Worm (Caenorhabditis elegans) whole organism, young adult: ENCODE data around the gene nhr-139.

Experiments used
- B0035.1 ChIP-seq: sonication (generic microtip); optimal IDR thresholded peaks from 2 replicates; lab custom pipeline; 2016; ENCODE audit warnings: missing genetic modification characterization, mild to moderate bottlenecking, missing compliant biosample characterization, missing genotype, missing genetic modification reagents
- B0261.1 ChIP-seq: sonication (generic microtip); optimal IDR thresholded peaks from 2 replicates; lab custom pipeline; 2016; ENCODE audit warnings: mild to moderate bottlenecking, missing genetic modification characterization, moderate library complexity, missing compliant biosample characterization
- C06A6.2 ChIP-seq: fragments of 200-800 bp; sonication (Bioruptor generic); conservative IDR thresholded peaks from 2 replicates; pipeline ENCODE4 v1.3.6; 2022; ENCODE audit warnings: missing genetic modification characterization, missing compliant biosample characterization
- D2030.7 ChIP-seq: fragments of 200-800 bp; sonication (Bioruptor generic); IDR thresholded peaks from 2 replicates; pipeline ENCODE4 v1.3.6; 2022; ENCODE audit warnings: missing genetic modification reagents, missing genetic modification characterization, missing compliant biosample characterization
- F23B12.7 ChIP-seq: sonication (generic microtip); optimal IDR thresholded peaks from 2 replicates; lab custom pipeline; 2017; ENCODE audit warnings: missing genetic modification characterization, mild to moderate bottlenecking, missing compliant biosample characterization, antibody characterized with exemption, moderate library complexity; ENCODE audit not compliant: insufficient read depth
- F33H1.4 ChIP-seq: fragments of 200-800 bp; sonication (Bioruptor generic); IDR thresholded peaks from 2 replicates; pipeline ENCODE4 v1.3.6; 2022; ENCODE audit warnings: missing genetic modification reagents, missing genetic modification characterization, missing compliant biosample characterization
- F49E8.2 ChIP-seq: sonication (generic microtip); optimal IDR thresholded peaks from 3 replicates; lab custom pipeline; 2017; ENCODE audit warnings: missing genetic modification characterization, mild to moderate bottlenecking, missing compliant biosample characterization, antibody characterized with exemption, moderate library complexity; ENCODE audit not compliant: insufficient read depth
- K11D2.4 ChIP-seq: fragments of 200-800 bp; sonication (Bioruptor generic); IDR thresholded peaks from 2 replicates; pipeline ENCODE4 v1.3.6; 2022; ENCODE audit warnings: missing genetic modification reagents, missing genetic modification characterization, missing compliant biosample characterization
- T07F8.4 ChIP-seq: sonication (generic microtip); optimal IDR thresholded peaks from 2 replicates; lab custom pipeline; 2016; ENCODE audit warnings: mild to moderate bottlenecking, missing genetic modification characterization, moderate library complexity, missing compliant biosample characterization
- T26A5.8 ChIP-seq: sonication (generic microtip); optimal IDR thresholded peaks from 2 replicates; lab custom pipeline; 2016; ENCODE audit warnings: missing genetic modification characterization, missing compliant biosample characterization
- Y53G8AR.9 ChIP-seq: fragments of 200-800 bp; sonication (Bioruptor generic); conservative IDR thresholded peaks from 2 replicates; pipeline ENCODE4 v1.3.6; 2022; ENCODE audit warnings: missing genetic modification reagents, missing genetic modification characterization, missing compliant biosample characterization
- Y56A3A.18 ChIP-seq: fragments of 200-800 bp; sonication (Bioruptor generic); IDR thresholded peaks from 2 replicates; pipeline ENCODE4 v1.3.6; 2022; ENCODE audit warnings: missing genetic modification reagents, missing genetic modification characterization, missing compliant biosample characterization
- akir-1 ChIP-seq: fragments of 200-800 bp; sonication (Bioruptor generic); optimal IDR thresholded peaks from 2 replicates; lab custom pipeline; 2018; ENCODE audit warnings: mild to moderate bottlenecking, missing genetic modification characterization, moderate library complexity, missing compliant biosample characterization
- cebp-1 ChIP-seq, 2 experiments: fragments of 200-800 bp in 1 of 2; sonication (Bioruptor generic) in 1 of 2; sonication (generic microtip) in 1 of 2; IDR thresholded peaks in 1 of 2; optimal IDR thresholded peaks in 1 of 2; 2 replicates each; pipeline versions ENCODE4 v1.3.6 to Lab custom; 2017 to 2022; ENCODE audit warnings: missing compliant biosample characterization in 2 of 2, missing genetic modification characterization in 2 of 2, mild to moderate bottlenecking in 1 of 2, missing genetic modification reagents in 1 of 2, moderate library complexity in 1 of 2
- ceh-27 ChIP-seq: fragments of 200-800 bp; sonication (Bioruptor generic); optimal IDR thresholded peaks from 2 replicates; lab custom pipeline; 2018; ENCODE audit warnings: mild to moderate bottlenecking, missing genetic modification characterization, moderate library complexity, missing compliant biosample characterization
- chd-7 ChIP-seq: sonication (generic microtip); optimal IDR thresholded peaks from 2 replicates; lab custom pipeline; 2016; ENCODE audit warnings: mild to moderate bottlenecking, missing genetic modification characterization, moderate library complexity, missing compliant biosample characterization
- die-1 ChIP-seq: sonication (generic microtip); optimal IDR thresholded peaks from 2 replicates; lab custom pipeline; 2016; ENCODE audit warnings: missing genotype, mild to moderate bottlenecking, missing genetic modification characterization, missing compliant biosample characterization
- egl-18 ChIP-seq: fragments of 200-800 bp; sonication (Bioruptor generic); IDR thresholded peaks from 2 replicates; pipeline ENCODE4 v1.3.6; 2022; ENCODE audit warnings: missing genetic modification reagents, missing genetic modification characterization, missing compliant biosample characterization
- egrh-3 ChIP-seq: fragments of 200-800 bp; sonication (Bioruptor generic); IDR thresholded peaks from 2 replicates; pipeline ENCODE4 v1.3.6; 2022; ENCODE audit warnings: missing genetic modification reagents, missing genetic modification characterization, missing compliant biosample characterization
- hlh-12 ChIP-seq: sonication (generic microtip); optimal IDR thresholded peaks from 2 replicates; lab custom pipeline; 2016; ENCODE audit warnings: missing genetic modification characterization, missing compliant biosample characterization
- hmg-1.2 ChIP-seq: fragments of 200-800 bp; sonication (Bioruptor generic); IDR thresholded peaks from 2 replicates; pipeline ENCODE4 v1.3.6; 2022; ENCODE audit warnings: missing genetic modification reagents, missing genetic modification characterization, missing compliant biosample characterization
- hrde-1 ChIP-seq: sonication (generic microtip); optimal IDR thresholded peaks from 2 replicates; lab custom pipeline; 2016; ENCODE audit warnings: missing genetic modification characterization, mild to moderate bottlenecking, missing compliant biosample characterization, moderate library complexity, missing genotype, missing genetic modification reagents, borderline replicate concordance
- lin-54 ChIP-seq: fragments of 200-800 bp; sonication (Bioruptor generic); optimal IDR thresholded peaks from 2 replicates; lab custom pipeline; 2018; ENCODE audit warnings: mild to moderate bottlenecking, missing genetic modification characterization, missing compliant biosample characterization
- madf-10 ChIP-seq: sonication (generic microtip); optimal IDR thresholded peaks from 2 replicates; lab custom pipeline; 2016; ENCODE audit warnings: mild to moderate bottlenecking, missing genetic modification characterization, missing compliant biosample characterization
- mxl-1 ChIP-seq: sonication (generic microtip); optimal IDR thresholded peaks from 2 replicates; lab custom pipeline; 2016; ENCODE audit warnings: missing genetic modification characterization, missing compliant biosample characterization
- nfya-1 ChIP-seq: sonication (generic microtip); optimal IDR thresholded peaks from 2 replicates; lab custom pipeline; 2017; ENCODE audit warnings: antibody characterized with exemption, missing compliant biosample characterization, missing genetic modification characterization, borderline replicate concordance; ENCODE audit not compliant: insufficient read depth
- nfya-2 ChIP-seq: fragments of 200-800 bp; sonication (Bioruptor generic); IDR thresholded peaks from 2 replicates; pipeline ENCODE4 v1.3.6; 2022; ENCODE audit warnings: missing genetic modification reagents, missing genetic modification characterization, missing compliant biosample characterization
- nhr-120 ChIP-seq: fragments of 200-800 bp; sonication (Bioruptor generic); IDR thresholded peaks from 2 replicates; pipeline ENCODE4 v1.3.6; 2022; ENCODE audit warnings: missing genetic modification characterization, missing compliant biosample characterization
- nhr-179 ChIP-seq: sonication (generic microtip); optimal IDR thresholded peaks from 2 replicates; lab custom pipeline; 2016; ENCODE audit warnings: mild to moderate bottlenecking, missing genetic modification characterization, missing compliant biosample characterization
- nhr-90 ChIP-seq: sonication (generic microtip); optimal IDR thresholded peaks from 2 replicates; lab custom pipeline; 2016; ENCODE audit warnings: missing genotype, mild to moderate bottlenecking, missing genetic modification characterization, missing compliant biosample characterization
- pha-4 ChIP-seq: fragments of 150-350 bp; sonication (generic microtip); optimal IDR thresholded peaks from 2 replicates; lab custom pipeline; 2014; ENCODE audit warnings: missing biosample characterization, missing genetic modification reagents, missing genetic modification characterization
- rcor-1 ChIP-seq: fragments of 200-800 bp; sonication (Bioruptor generic); IDR thresholded peaks from 2 replicates; pipeline ENCODE4 v1.3.6; 2022; ENCODE audit warnings: missing genetic modification reagents, missing genetic modification characterization, missing compliant biosample characterization
- sea-2 ChIP-seq: fragments of 200-800 bp; sonication (Bioruptor generic); IDR thresholded peaks from 2 replicates; pipeline ENCODE4 v1.3.6; 2022; ENCODE audit warnings: missing genetic modification characterization, missing compliant biosample characterization
- snpc-4 ChIP-seq, 5 experiments: fragments of 150-350 bp in 1 of 5; sonication (generic microtip) in 4 of 5; optimal IDR thresholded peaks; 2 replicates each; lab custom pipeline; 2014 to 2018; ENCODE audit warnings: missing genetic modification characterization in 5 of 5, missing biosample characterization in 3 of 5, antibody characterized with exemption in 2 of 5, mild to moderate bottlenecking in 2 of 5, missing compliant biosample characterization in 2 of 5, missing genotype in 2 of 5, moderate library complexity in 2 of 5, missing genetic modification reagents in 1 of 5
- tbx-9 ChIP-seq: sonication (generic microtip); optimal IDR thresholded peaks from 2 replicates; lab custom pipeline; 2016; ENCODE audit warnings: borderline replicate concordance, missing genetic modification characterization, inconsistent platforms, missing compliant biosample characterization
- unc-130 ChIP-seq: sonication (generic microtip); optimal IDR thresholded peaks from 2 replicates; lab custom pipeline; 2016; ENCODE audit warnings: missing genetic modification reagents, missing genetic modification characterization, missing compliant biosample characterization
- unc-62 ChIP-seq: fragments of 150-350 bp; optimal IDR thresholded peaks from 2 replicates; lab custom pipeline; 2014; ENCODE audit warnings: missing biosample characterization, missing genetic modification reagents, missing genetic modification characterization
- zfh-2 ChIP-seq: fragments of 200-800 bp; sonication (Bioruptor generic); conservative IDR thresholded peaks from 2 replicates; pipeline ENCODE4 v1.3.6; 2022; ENCODE audit warnings: missing genetic modification reagents, missing genetic modification characterization, missing compliant biosample characterization
- ztf-3 ChIP-seq: fragments of 200-800 bp; sonication (Bioruptor generic); optimal IDR thresholded peaks from 2 replicates; lab custom pipeline; 2018; ENCODE audit warnings: mild to moderate bottlenecking, missing genetic modification characterization, missing compliant biosample characterization
- ztf-6 ChIP-seq: fragments of 200-800 bp; sonication (Bioruptor generic); IDR thresholded peaks from 2 replicates; pipeline ENCODE4 v1.3.6; 2022; ENCODE audit warnings: missing genetic modification reagents, missing genetic modification characterization, missing compliant biosample characterization

The nhr-139 gene

DNA sequence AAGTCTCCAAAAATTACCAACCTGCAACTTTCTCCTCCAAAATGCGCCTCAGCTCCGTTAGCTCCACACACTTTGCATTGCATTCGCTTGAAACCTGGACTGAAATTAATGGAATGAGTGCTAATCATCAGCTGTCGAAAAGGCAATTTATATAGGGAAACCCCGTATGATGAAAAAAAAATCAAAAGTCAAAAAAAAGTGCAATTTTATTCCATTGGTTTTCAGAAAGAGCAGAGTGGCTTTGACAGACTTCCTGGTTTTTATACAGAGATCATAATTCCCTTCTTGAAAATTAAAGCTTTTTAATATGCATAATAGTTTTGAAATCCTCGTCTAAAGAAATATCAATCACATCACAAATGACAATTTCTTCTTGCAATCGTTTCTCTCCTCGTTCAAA lies at the start of gene nhr-139:
Gene nhr-139 (minus strand): TSS at position 101 of the 400 bp plus-strand sequence.
- TF ChIP-seq hlh-12 (no peak), zfh-2 (GFP tag; lab: Robert Waterston, UW) (no peak), ztf-6 (GFP tag; lab: Robert Waterston, UW) (no peak), C06A6.2 (GFP tag; lab: Robert Waterston, UW) (no peak), ceh-27 (no peak), rcor-1 (GFP tag; lab: Robert Waterston, UW) (no peak), snpc-4 (GFP tag; optimal IDR thresholded peaks at IDR 0.05; lab: Kevin White, UChicago) (no peak), snpc-4 (tag; optimal IDR thresholded peaks at IDR 0.05; lab: Kevin White, UChicago) (no peak), F33H1.4 (GFP tag; lab: Robert Waterston, UW) (no peak), tbx-9 (tag; lab: Kevin White, UChicago) (no peak), Y53G8AR.9 (GFP tag; lab: Robert Waterston, UW) (no peak), cebp-1 (GFP tag; IDR thresholded peaks at IDR 0.05; lab: Robert Waterston, UW) (no peak), cebp-1 (tag; optimal IDR thresholded peaks at IDR 0.05; lab: Kevin White, UChicago) (no peak), pha-4 (tag; lab: Kevin White, UChicago) (no peak)

- no peak for TF ChIP-seq unc-62 (GFP tag; lab: Kevin White, UChicago)
- TF ChIP-seq Y56A3A.18 = no peak
- TF ChIP-seq T07F8.4 (tag; lab: Kevin White, UChicago) = no peak
- no peak for TF ChIP-seq lin-54 (GFP tag; lab: Kevin White, UChicago)
- no peak for TF ChIP-seq K11D2.4 (GFP tag; lab: Robert Waterston, UW)
- TF ChIP-seq nhr-179 (tag; lab: Kevin White, UChicago) = no peak
These were observed 48.9 kb upstream of the nhr-139 start, which contains the start of gene twk-11 for ce11 chrV:7036475-7036874. Gene twk-11, minus strand, starts transcription at chrV:7036575.

- TF ChIP-seq B0035.1 (tag; lab: Kevin White, UChicago) = no peak
- no peak for TF ChIP-seq nfya-1 (tag; lab: Kevin White, UChicago)
- no peak for TF ChIP-seq hmg-1.2 (GFP tag; lab: Robert Waterston, UW)
- TF ChIP-seq egrh-3 = no peak
- no peak for TF ChIP-seq sea-2
These were observed 39.5 kb upstream of the nhr-139 start, which contains the start of gene F20A1.6 for ce11 chrV:7027055-7027454. Gene F20A1.6, minus strand, starts transcription at chrV:7027155.

ce11 chrV:7022981-7023380 lies 35.4 kb upstream of the nhr-139 start:
- TF ChIP-seq B0261.1 (tag; lab: Kevin White, UChicago) (no peak), ztf-6 (GFP tag; lab: Robert Waterston, UW) (no peak), chd-7 (tag; lab: Kevin White, UChicago) (no peak), T26A5.8 (tag; lab: Kevin White, UChicago) (no peak), F49E8.2 (no peak), D2030.7 (GFP tag; lab: Robert Waterston, UW) (no peak), egl-18 (GFP tag; lab: Robert Waterston, UW) (no peak)

DNA sequence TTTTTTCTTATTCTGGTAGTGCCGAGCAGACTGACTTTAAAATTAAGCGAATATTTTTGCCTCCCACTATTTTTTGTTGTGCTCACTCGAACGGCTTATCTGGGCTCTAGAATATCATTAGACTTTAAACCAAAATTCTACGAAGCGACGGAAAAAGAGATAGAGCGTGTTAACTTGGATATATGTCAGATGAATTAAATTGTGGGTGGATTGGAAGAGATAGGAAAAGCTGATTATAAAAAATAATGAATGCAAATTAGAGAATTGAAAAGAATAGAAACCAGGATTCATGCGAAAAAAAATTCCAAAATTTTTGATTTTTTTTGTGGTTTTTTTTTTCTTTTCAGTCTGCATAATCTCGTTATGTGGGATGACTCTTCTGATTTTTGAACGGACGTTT lies 34.2 kb upstream of the nhr-139 start, which contains the start of gene F20A1.4:
Gene F20A1.4 (minus strand): TSS at position 101 of the 400 bp plus-strand sequence.
- TF ChIP-seq mxl-1 (tag; lab: Kevin White, UChicago) (no peak), hrde-1 (no peak), unc-130 (GFP tag; lab: Kevin White, UChicago) (no peak), nfya-2 (GFP tag; lab: Robert Waterston, UW) (no peak), ztf-3 (GFP tag; lab: Kevin White, UChicago) (no peak), nhr-90 (no peak), F23B12.7 (tag; lab: Kevin White, UChicago) (no peak), zfh-2 (GFP tag; lab: Robert Waterston, UW) (no peak), nhr-120 (GFP tag; lab: Robert Waterston, UW) (no peak), akir-1 (GFP tag; lab: Kevin White, UChicago) (no peak), ceh-27 (no peak), die-1 (tag; lab: Kevin White, UChicago) (no peak), madf-10 (tag; lab: Kevin White, UChicago) (no peak)
